Fruit fly (Drosophila melanogaster): Measurements from ENCODE around the gene tut.

tut gene

dm6 chr3L:8185263-8186227 lies 25.0 kb downstream of the tut start (continued):
- TF ChIP-seq cas (GFP tag; IDR thresholded peaks at IDR 0.05) (no peak), NfI (GFP tag; optimal IDR thresholded peaks at IDR 0.05) (peak; percentile 24), Bgb (GFP tag; IDR thresholded peaks at IDR 0.05; ENCODE audit: partially characterized antibody) (no peak; the same call in 1 of the 2 replicates), HHEX (GFP tag; optimal IDR thresholded peaks at IDR 0.05) (peak; percentile 20), CG10543 (GFP tag; optimal IDR thresholded peaks at IDR 0.05) (peak; percentile 92), Sry-β (GFP tag; optimal IDR thresholded peaks at IDR 0.05) (no peak), bbx (GFP tag; IDR thresholded peaks at IDR 0.05; ENCODE audit: partially characterized antibody) (no peak), CG9609 (GFP tag; optimal IDR thresholded peaks at IDR 0.05) (peak; percentile 57), ham (GFP tag; IDR thresholded peaks at IDR 0.05) (0 out of 2 replicates have a peak, but pooled peaks have one; percentile 25), CG7928 (GFP tag; optimal IDR thresholded peaks at IDR 0.05) (no peak), CG32772 (GFP tag; IDR thresholded peaks at IDR 0.05) (peak; percentile 48), z (GFP tag; IDR thresholded peaks at IDR 0.05) (no peak), sens (GFP tag) (peak; percentile 89), CG42726 (GFP tag; IDR thresholded peaks at IDR 0.05; ENCODE audit: partially characterized antibody) (no peak), sna (GFP tag; IDR thresholded peaks at IDR 0.05; ENCODE audit: partially characterized antibody) (no peak), Dek (tag; optimal IDR thresholded peaks at IDR 0.05) (peak; percentile 17), yki (optimal IDR thresholded peaks at IDR 0.05) (no peak), tgo (GFP tag; IDR thresholded peaks at IDR 0.05) (peak; percentile 51), CG34224 (GFP tag; IDR thresholded peaks at IDR 0.05; ENCODE audit: partially characterized antibody) (0 out of 3 replicates have a peak, but pooled peaks have one; percentile 15), CG31388 (GFP tag; optimal IDR thresholded peaks at IDR 0.05) (no peak), kah (GFP tag; optimal IDR thresholded peaks at IDR 0.05) (no peak), CG10654 (GFP tag; optimal IDR thresholded peaks at IDR 0.05) (no peak), fd64A (GFP tag; optimal IDR thresholded peaks at IDR 0.05) (peak; percentile 5), lilli (GFP tag; optimal IDR thresholded peaks at IDR 0.05) (peak; percentile 64), pros (GFP tag; optimal IDR thresholded peaks at IDR 0.05) (peak; percentile 9), CG12769 (tag; optimal IDR thresholded peaks at IDR 0.05) (peak; percentile 82), CG12219 (GFP tag; optimal IDR thresholded peaks at IDR 0.05) (peak; percentile 18), nmo (GFP tag; optimal IDR thresholded peaks at IDR 0.05) (peak; percentile 37), CG2875 (GFP tag; optimal IDR thresholded peaks at IDR 0.05) (no peak), CG12391 (tag; optimal IDR thresholded peaks at IDR 0.05) (peak; percentile 55), slou (GFP tag; optimal IDR thresholded peaks at IDR 0.05) (no peak), CG6765 (GFP tag; optimal IDR thresholded peaks at IDR 0.05) (peak; percentile 4), CG17829 (tag; optimal IDR thresholded peaks at IDR 0.05) (peak; percentile 32), CG10959 (GFP tag; IDR thresholded peaks at IDR 0.05) (no peak), lmd (GFP tag; IDR thresholded peaks at IDR 0.05) (peak; percentile 63), CG6254 (GFP tag; optimal IDR thresholded peaks at IDR 0.05) (peak; percentile 21), Camta (GFP tag; optimal IDR thresholded peaks at IDR 0.05) (peak; percentile 12), Poxn (GFP tag; IDR thresholded peaks at IDR 0.05) (no peak), nerfin-2 (GFP tag; IDR thresholded peaks at IDR 0.05; ENCODE audit: partially characterized antibody) (no peak), CG15479 (GFP tag; optimal IDR thresholded peaks at IDR 0.05) (no peak), CG32767 (GFP tag; IDR thresholded peaks at IDR 0.05) (no peak), Nf-YB (GFP tag; optimal IDR thresholded peaks at IDR 0.05) (peak; percentile 52), fd3F (GFP tag; optimal IDR thresholded peaks at IDR 0.05) (no peak), CG2712 (tag; optimal IDR thresholded peaks at IDR 0.05) (peak; percentile 42), caup (GFP tag; optimal IDR thresholded peaks at IDR 0.05; ENCODE audit: severe bottlenecking) (peak; percentile 57), Jarid2 (GFP tag; optimal IDR thresholded peaks at IDR 0.05) (peak; percentile 30), CG7357 (GFP tag; IDR thresholded peaks at IDR 0.05) (peak; percentile 53; the same call in 1 of the 3 replicates)

Data from whole organism, embryonic.